Worm (Caenorhabditis elegans) whole organism, L4 larva: ENCODE measurements around the gene ddb-1.

Experiments used
- F26F4.8 ChIP-seq: fragments of 200-800 bp; sonication (Bioruptor generic); conservative IDR thresholded peaks from 2 replicates; pipeline ENCODE4 v1.3.6; 2022; ENCODE audit warnings: missing genetic modification characterization, missing compliant biosample characterization
- Y48G9A.11 ChIP-seq: fragments of 200-800 bp; sonication (Bioruptor generic); IDR thresholded peaks from 2 replicates; pipeline ENCODE4 v1.3.6; 2022; ENCODE audit warnings: missing genetic modification reagents, missing genetic modification characterization, missing compliant biosample characterization
- Y5F2A.4 ChIP-seq: fragments of 200-800 bp; sonication (Bioruptor generic); optimal IDR thresholded peaks from 2 replicates; lab custom pipeline; 2018; ENCODE audit warnings: mild to moderate bottlenecking, missing genetic modification characterization, missing compliant biosample characterization
- aha-1 ChIP-seq: fragments of 150-350 bp; peaks from one replicate; lab custom pipeline; 2014; ENCODE audit warnings: missing biosample characterization, missing genetic modification characterization
- ama-1 ChIP-seq: fragments of 150-350 bp; optimal IDR thresholded peaks from 2 replicates; lab custom pipeline; 2014; ENCODE audit warnings: inconsistent platforms, mixed read lengths
- ceh-62 ChIP-seq: sonication (generic microtip); optimal IDR thresholded peaks from 2 replicates; lab custom pipeline; 2017; ENCODE audit warnings: missing biosample characterization, missing genetic modification characterization
- ces-1 ChIP-seq: fragments of 150-350 bp; sonication (generic microtip); optimal IDR thresholded peaks from 4 replicates; lab custom pipeline; 2014; ENCODE audit warnings: missing biosample characterization, missing genetic modification reagents, missing genetic modification characterization
- daf-12 ChIP-seq: fragments of 150-350 bp; optimal IDR thresholded peaks from 2 replicates; lab custom pipeline; 2014; ENCODE audit warnings: missing biosample characterization, missing genetic modification reagents, missing genetic modification characterization
- daf-19 ChIP-seq: fragments of 200-800 bp; sonication (Bioruptor generic); conservative IDR thresholded peaks from 2 replicates; pipeline ENCODE4 v1.3.6; 2022; ENCODE audit warnings: missing genetic modification characterization, missing compliant biosample characterization
- dmd-6 ChIP-seq: fragments of 200-800 bp; sonication (Bioruptor generic); IDR thresholded peaks from 2 replicates; pipeline ENCODE4 v1.3.6; 2022; ENCODE audit warnings: missing genetic modification reagents, missing genetic modification characterization, missing compliant biosample characterization
- dpl-1 ChIP-seq: fragments of 150-350 bp; optimal IDR thresholded peaks from 2 replicates; lab custom pipeline; 2014; ENCODE audit warnings: missing biosample characterization, missing genetic modification reagents, missing genetic modification characterization
- duxl-1 ChIP-seq: sonication (generic microtip); optimal IDR thresholded peaks from 2 replicates; lab custom pipeline; 2016; ENCODE audit warnings: mild to moderate bottlenecking, missing genetic modification characterization, moderate library complexity, missing compliant biosample characterization; ENCODE audit not compliant: poor library complexity
- hif-1 ChIP-seq, 2 experiments: sonication (generic microtip); optimal IDR thresholded peaks; 2 replicates each; lab custom pipeline; 2016 to 2017; ENCODE audit warnings: missing compliant biosample characterization in 2 of 2, missing genetic modification characterization in 2 of 2, missing genetic modification reagents in 2 of 2, missing genotype in 2 of 2, mild to moderate bottlenecking in 1 of 2
- hlh-30 ChIP-seq: sonication (generic microtip); optimal IDR thresholded peaks from 2 replicates; lab custom pipeline; 2017; ENCODE audit warnings: antibody characterized with exemption, mild to moderate bottlenecking, missing genetic modification characterization, missing compliant biosample characterization; ENCODE audit not compliant: insufficient read depth
- hmg-1.1 ChIP-seq: fragments of 200-800 bp; sonication (Bioruptor generic); IDR thresholded peaks from 2 replicates; pipeline ENCODE4 v1.3.6; 2022; ENCODE audit warnings: missing genetic modification reagents, missing genetic modification characterization, missing compliant biosample characterization
- lim-7 ChIP-seq: fragments of 200-800 bp; sonication (Bioruptor generic); IDR thresholded peaks from 2 replicates; pipeline ENCODE4 v1.3.6; 2022; ENCODE audit warnings: missing genetic modification characterization, missing compliant biosample characterization
- lin-13 ChIP-seq: fragments of 150-350 bp; optimal IDR thresholded peaks from 2 replicates; lab custom pipeline; 2014; ENCODE audit warnings: missing biosample characterization, missing genetic modification reagents, missing genetic modification characterization
- lin-38 ChIP-seq: fragments of 200-800 bp; sonication (Bioruptor generic); IDR thresholded peaks from 2 replicates; pipeline ENCODE4 v1.3.6; 2022; ENCODE audit warnings: missing genetic modification reagents, missing genetic modification characterization, missing compliant biosample characterization
- lsy-2 ChIP-seq, 2 experiments: fragments of 150-350 bp in 1 of 2; sonication (generic microtip) in 1 of 2; optimal IDR thresholded peaks; 2 replicates each; lab custom pipeline; 2014 to 2017; ENCODE audit warnings: missing biosample characterization in 2 of 2, missing genetic modification characterization in 2 of 2
- madf-5 ChIP-seq, 2 experiments: fragments of 200-800 bp; sonication (Bioruptor generic); IDR thresholded peaks; 2 replicates each; pipeline ENCODE4 v1.3.6; 2022; ENCODE audit warnings: missing compliant biosample characterization in 2 of 2, missing genetic modification characterization in 2 of 2
- madf-9 ChIP-seq: fragments of 200-800 bp; sonication (Bioruptor generic); conservative IDR thresholded peaks from 2 replicates; pipeline ENCODE4 v1.3.6; 2022; ENCODE audit warnings: missing genetic modification reagents, missing genetic modification characterization, missing compliant biosample characterization
- mdl-1 ChIP-seq, 2 experiments: fragments of 150-350 bp in 1 of 2; sonication (generic microtip) in 1 of 2; optimal IDR thresholded peaks; 2 replicates each; lab custom pipeline; 2014 to 2017; ENCODE audit warnings: missing biosample characterization in 2 of 2, missing genetic modification characterization in 2 of 2
- mep-1 ChIP-seq: fragments of 150-350 bp; sonication (generic microtip); optimal IDR thresholded peaks from 3 replicates; lab custom pipeline; 2014; ENCODE audit warnings: missing biosample characterization, missing genetic modification characterization
- mes-2 ChIP-seq: sonication (generic microtip); optimal IDR thresholded peaks from 2 replicates; lab custom pipeline; 2016; ENCODE audit warnings: missing genotype, mild to moderate bottlenecking, missing genetic modification characterization, missing compliant biosample characterization; ENCODE audit not compliant: poor library complexity, severe bottlenecking
- nhr-102 ChIP-seq: sonication (generic microtip); optimal IDR thresholded peaks from 2 replicates; lab custom pipeline; 2016; ENCODE audit warnings: mild to moderate bottlenecking, missing genetic modification characterization, moderate library complexity, missing compliant biosample characterization
- nhr-28 ChIP-seq: fragments of 150-350 bp; optimal IDR thresholded peaks from 2 replicates; lab custom pipeline; 2014; ENCODE audit warnings: missing biosample characterization, missing genetic modification characterization
- nhr-77 ChIP-seq: fragments of 150-350 bp; optimal IDR thresholded peaks from 2 replicates; lab custom pipeline; 2014; ENCODE audit warnings: missing biosample characterization, missing genetic modification characterization
- pha-4 ChIP-seq, 2 experiments: fragments of 150-350 bp in 1 of 2; fragments of 200-800 bp in 1 of 2; sonication (Bioruptor generic) in 1 of 2; IDR thresholded peaks in 1 of 2; optimal IDR thresholded peaks in 1 of 2; 2 replicates each; pipeline versions ENCODE4 v1.3.6 to Lab custom; 2014 to 2022; ENCODE audit warnings: missing genetic modification characterization in 2 of 2, missing genetic modification reagents in 2 of 2, missing biosample characterization in 1 of 2, missing compliant biosample characterization in 1 of 2
- sdz-12 ChIP-seq: fragments of 200-800 bp; sonication (Bioruptor generic); optimal IDR thresholded peaks from 2 replicates; lab custom pipeline; 2018; ENCODE audit warnings: mild to moderate bottlenecking, missing genetic modification characterization, missing compliant biosample characterization
- spr-3 ChIP-seq: fragments of 200-800 bp; sonication (Bioruptor generic); optimal IDR thresholded peaks from 2 replicates; lab custom pipeline; 2018; ENCODE audit warnings: mild to moderate bottlenecking, missing genetic modification characterization, missing compliant biosample characterization
- tag-97 ChIP-seq: fragments of 200-800 bp; sonication (Bioruptor generic); IDR thresholded peaks from 2 replicates; pipeline ENCODE4 v1.3.6; 2022; ENCODE audit warnings: missing genetic modification characterization, missing compliant biosample characterization
- unc-62 ChIP-seq, 3 experiments: fragments of 150-350 bp in 1 of 3; sonication (generic microtip); optimal IDR thresholded peaks in 2 of 3; peaks in 1 of 3; 1 replicate in 1 of 3; 2 replicates in 2 of 3; lab custom pipeline; 2014 to 2017; ENCODE audit warnings: missing biosample characterization in 3 of 3, missing genetic modification characterization in 3 of 3, missing genetic modification reagents in 3 of 3, missing genotype in 1 of 3

ddb-1 gene

ce11 chrIV:12086498-12086897 lies 34.5 kb downstream of the ddb-1 start (continued):
- peak; percentile 86 for TF ChIP-seq Y48G9A.11
- peak; percentile 55; the same call in 1 of the 2 replicates for TF ChIP-seq daf-19 (GFP tag; lab: Robert Waterston, UW)
- TF ChIP-seq mdl-1 (tag; optimal IDR thresholded peaks at IDR 0.05; lab: Kevin White, UChicago) = peak in 1 of 2 experiments; percentile 43
- TF ChIP-seq duxl-1 = no peak
- peak; percentile 75 for TF ChIP-seq sdz-12 (GFP tag; lab: Kevin White, UChicago)
- peak; percentile 89 for TF ChIP-seq F26F4.8
- peak; percentile 93 for TF ChIP-seq lim-7 (GFP tag; lab: Robert Waterston, UW)
- TF ChIP-seq daf-12 (tag; lab: Kevin White, UChicago) = no peak
- TF ChIP-seq madf-9 (GFP tag; lab: Robert Waterston, UW) = peak; percentile 69; the same call in 1 of the 2 replicates
- TF ChIP-seq Y5F2A.4 = peak; percentile 76
- peak; percentile 79 for TF ChIP-seq spr-3 (GFP tag; lab: Kevin White, UChicago)
- TF ChIP-seq nhr-77 (tag; lab: Kevin White, UChicago) = peak; percentile 43
- peak; percentile 84 for TF ChIP-seq nhr-102 (tag; lab: Kevin White, UChicago)

- TF ChIP-seq madf-5 (GFP tag; IDR thresholded peaks at IDR 0.05; lab: Robert Waterston, UW) = no peak
- TF ChIP-seq pha-4 (GFP tag; IDR thresholded peaks at IDR 0.05; lab: Robert Waterston, UW) = 0 out of 2 replicates have a peak, but pooled peaks have one; percentile 41
- TF ChIP-seq pha-4 (tag; optimal IDR thresholded peaks at IDR 0.05; lab: Kevin White, UChicago) = no peak
Measured at ce11 chrIV:12085120-12085519, 35.8 kb downstream of the ddb-1 start, which contains the start of gene rbm-34. TSS of gene rbm-34 (plus strand) at chrIV:12085420.

ce11 chrIV:12084587-12084986 lies 36.4 kb downstream of the ddb-1 start:
- TF ChIP-seq ces-1 (GFP tag; lab: Kevin White, UChicago) (no peak), ceh-62 (tag; lab: Kevin White, UChicago) (no peak), unc-62 (GFP tag; optimal IDR thresholded peaks at IDR 0.05 in 1 of 2; lab: Kevin White, UChicago) (peak in 1 of 2 experiments; percentile 92), unc-62 (tag; optimal IDR thresholded peaks at IDR 0.05; lab: Kevin White, UChicago) (no peak)

ce11 chrIV:12084178-12084577 lies 36.8 kb downstream of the ddb-1 start, which contains the start of gene repo-1:
TSS of gene repo-1 (plus strand) at chrIV:12084478.
- 0 out of 2 replicates have a peak, but pooled peaks have one; percentile 11 for TF ChIP-seq pha-4 (GFP tag; IDR thresholded peaks at IDR 0.05; lab: Robert Waterston, UW)
- no peak for TF ChIP-seq pha-4 (tag; optimal IDR thresholded peaks at IDR 0.05; lab: Kevin White, UChicago)
- peak; percentile 71 for TF ChIP-seq aha-1
- no peak for TF ChIP-seq dmd-6 (GFP tag; lab: Robert Waterston, UW)

- TF ChIP-seq unc-62 (GFP tag; optimal IDR thresholded peaks at IDR 0.05 in 1 of 2; lab: Kevin White, UChicago) (peak in 1 of 2 experiments; percentile 63), unc-62 (tag; optimal IDR thresholded peaks at IDR 0.05; lab: Kevin White, UChicago) (no peak), ama-1 (lab: Kevin White, UChicago) (no peak), dpl-1 (no peak)
Measured at ce11 chrIV:12080807-12081206, 40.2 kb downstream of the ddb-1 start.

- TF ChIP-seq nhr-28 (peak; percentile 19), mes-2 (tag; lab: Kevin White, UChicago) (no peak), lin-38 (peak; percentile 81), hif-1 (tag; optimal IDR thresholded peaks at IDR 0.05; lab: Kevin White, UChicago) (peak in 1 of 2 experiments; percentile 1), dpl-1 (peak; percentile 69), ama-1 (lab: Kevin White, UChicago) (peak; percentile 48), tag-97 (GFP tag; lab: Robert Waterston, UW) (no peak), hlh-30 (tag; lab: Kevin White, UChicago) (peak; percentile 90), mdl-1 (tag; optimal IDR thresholded peaks at IDR 0.05; lab: Kevin White, UChicago) (peak in 1 of 2 experiments; percentile 84), hmg-1.1 (0 out of 2 replicates have a peak, but pooled peaks have one; percentile 25), mep-1 (tag; lab: Kevin White, UChicago) (peak; percentile 46), lsy-2 (tag; optimal IDR thresholded peaks at IDR 0.05; lab: Kevin White, UChicago) (peak in 1 of 2 experiments; percentile 64), lin-13 (no peak)
Measured at ce11 chrIV:12078907-12079523, 42.0 kb downstream of the ddb-1 start, which contains the start of gene lex-1. TSS of gene lex-1 (plus strand) at chrIV:12079473.
